Fruit fly (Drosophila melanogaster): ENCODE results near the gene Tehao.

DNA sequence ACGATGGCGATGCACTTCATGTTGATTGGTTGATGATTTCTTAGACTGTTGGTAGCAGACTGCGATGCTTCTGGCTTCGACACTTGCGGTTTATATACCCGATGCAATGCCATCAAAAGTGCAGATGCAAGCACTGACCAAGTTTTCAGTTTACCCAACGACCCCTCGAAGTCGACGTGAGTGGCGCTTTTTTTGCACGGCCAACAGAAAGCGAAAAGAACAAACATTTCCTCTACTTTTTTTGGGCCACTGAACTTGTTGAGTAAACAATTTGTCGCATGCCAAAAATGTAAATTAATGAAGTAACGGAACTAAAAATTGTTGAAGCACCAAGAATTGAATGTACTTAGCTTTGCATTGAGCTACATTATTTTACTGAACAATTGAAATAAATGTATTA lies 23.9 kb upstream of the Tehao start, which contains the start of gene Vm34Ca:
- TF ChIP-seq dac (GFP tag; optimal IDR thresholded peaks at IDR 0.05) (no peak), CG15336 (GFP tag; IDR thresholded peaks at IDR 0.05) (no peak), Hr4 (GFP tag; optimal IDR thresholded peaks at IDR 0.05) (no peak), Met (GFP tag; optimal IDR thresholded peaks at IDR 0.05) (no peak), Lpt (GFP tag; optimal IDR thresholded peaks at IDR 0.05) (no peak), Blimp-1 (GFP tag; optimal IDR thresholded peaks at IDR 0.05) (no peak)

Measured in whole organism, prepupa.